Worm (Caenorhabditis elegans) whole organism, early embryonic: Measurements from ENCODE around the gene der-2.

ENCODE experiments used
- aly-1 ChIP-seq: sonication (generic microtip); optimal IDR thresholded peaks from 2 replicates; lab custom pipeline; 2016; ENCODE audit warnings: missing genetic modification characterization, missing compliant biosample characterization
- ama-1 ChIP-seq: fragments of 150-350 bp; optimal IDR thresholded peaks from 2 replicates; lab custom pipeline; 2014
- ceh-36 ChIP-seq: sonication (generic microtip); optimal IDR thresholded peaks from 2 replicates; lab custom pipeline; 2016; ENCODE audit warnings: missing genetic modification characterization, inconsistent platforms, missing compliant biosample characterization
- flt-1 ChIP-seq: fragments of 200-800 bp; sonication (Bioruptor generic); IDR thresholded peaks from 2 replicates; pipeline ENCODE4 v1.3.6; 2022; ENCODE audit warnings: missing genetic modification characterization, missing compliant biosample characterization
- hmbx-1 ChIP-seq: sonication (generic microtip); optimal IDR thresholded peaks from 2 replicates; lab custom pipeline; 2016; ENCODE audit warnings: mild to moderate bottlenecking, missing genetic modification characterization, missing compliant biosample characterization
- hmg-4 ChIP-seq: fragments of 200-800 bp; sonication (Bioruptor generic); optimal IDR thresholded peaks from 2 replicates; lab custom pipeline; 2018; ENCODE audit warnings: mild to moderate bottlenecking, missing genetic modification characterization, missing compliant biosample characterization
- pes-1 ChIP-seq: fragments of 200-800 bp; sonication (Bioruptor generic); IDR thresholded peaks from 2 replicates; pipeline ENCODE4 v1.3.6; 2022; ENCODE audit warnings: missing genetic modification reagents, missing genetic modification characterization, missing compliant biosample characterization
- sea-1 ChIP-seq: fragments of 200-800 bp; sonication (Bioruptor generic); conservative IDR thresholded peaks from 2 replicates; pipeline ENCODE4 v1.3.6; 2022; ENCODE audit warnings: missing genetic modification characterization, missing compliant biosample characterization
- tbx-11 ChIP-seq: fragments of 200-800 bp; sonication (Bioruptor generic); IDR thresholded peaks from 2 replicates; pipeline ENCODE4 v1.3.6; 2022; ENCODE audit warnings: missing genetic modification characterization, missing compliant biosample characterization
- tra-4 ChIP-seq: sonication (generic microtip); optimal IDR thresholded peaks from 2 replicates; lab custom pipeline; 2017; ENCODE audit warnings: missing genetic modification characterization, missing compliant biosample characterization

ce11 chrIII:7209721-7210120 is 13.2 kb downstream of the der-2 start, which contains the start of gene R151.2:
- TF ChIP-seq hmbx-1 (no peak), pes-1 (no peak), tra-4 (no peak), tbx-11 (GFP tag; lab: Robert Waterston, UW) (no peak), sea-1 (GFP tag; lab: Robert Waterston, UW) (no peak), flt-1 (GFP tag; lab: Robert Waterston, UW) (no peak), ama-1 (lab: Kevin White, UChicago) (no peak), hmg-4 (GFP tag; lab: Kevin White, UChicago) (no peak), ceh-36 (tag; lab: Kevin White, UChicago) (no peak), aly-1 (tag; lab: Kevin White, UChicago) (no peak)
